Fruit fly (Drosophila melanogaster): Measurements from ENCODE around the gene cype.

DNA sequence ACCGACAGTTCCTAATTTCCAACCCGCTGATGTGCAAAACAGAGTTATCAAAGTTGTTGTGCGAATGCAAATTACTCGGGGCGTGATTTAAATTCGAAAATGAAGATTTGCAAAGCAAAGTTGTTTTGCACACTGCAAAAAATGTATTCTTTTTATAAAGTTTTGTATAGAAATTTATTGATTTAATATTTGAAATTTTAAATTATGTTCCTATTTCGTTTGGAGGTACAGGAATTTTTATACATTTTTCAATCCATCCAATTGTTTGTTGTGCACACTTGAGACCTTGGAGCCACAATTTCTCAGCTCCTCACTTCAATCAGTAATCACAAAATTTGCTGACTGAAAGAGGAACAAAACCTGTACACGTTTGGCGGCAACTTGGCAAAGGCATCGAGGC, 48.0 kb downstream of the cype start:
- TF ChIP-seq psq (GFP tag; optimal IDR thresholded peaks at IDR 0.05) (no peak), Hnf4 (GFP tag; optimal IDR thresholded peaks at IDR 0.05) (no peak), Dif (GFP tag; optimal IDR thresholded peaks at IDR 0.05; ENCODE audit: partially characterized antibody) (no peak), jim (GFP tag; optimal IDR thresholded peaks at IDR 0.05) (no peak), Hr83 (GFP tag; optimal IDR thresholded peaks at IDR 0.05; ENCODE audit: poor library complexity, severe bottlenecking) (no peak), CG32264 (GFP tag; optimal IDR thresholded peaks at IDR 0.05) (no peak), Abd-B (GFP tag; optimal IDR thresholded peaks at IDR 0.05) (no peak), Mio (GFP tag; optimal IDR thresholded peaks at IDR 0.05) (no peak)

All from whole organism, wandering third instar larva.